Fruit fly (Drosophila melanogaster) whole organism, embryonic: ENCODE data around the gene Dbx.
A peak's percentile ranks its signal among the peaks of the same experiment; 100 is the strongest.

Experiments
- Bgb ChIP-seq: fragments of 200-800 bp; sonication (Bioruptor generic); IDR thresholded peaks from 2 replicates; pipeline ENCODE4 v1.3.6; 2022; ENCODE audit warnings: missing biosample characterization, missing genetic modification characterization; ENCODE audit not compliant: partially characterized antibody
- CG11456 ChIP-seq: fragments of 200-800 bp; sonication (Bioruptor generic); IDR thresholded peaks from 3 replicates; pipeline ENCODE4 v1.3.6; 2022; ENCODE audit warnings: missing biosample characterization, missing genetic modification characterization
- CG11696 ChIP-seq: fragments of 200-800 bp; sonication (Bioruptor generic); IDR thresholded peaks from 2 replicates; pipeline ENCODE4 v1.3.6; 2022; ENCODE audit warnings: missing biosample characterization, missing genetic modification characterization
- CG11723 ChIP-seq: fragments of 200-800 bp; sonication (Bioruptor generic); optimal IDR thresholded peaks from 2 replicates; lab custom pipeline; 2017; ENCODE audit warnings: missing biosample characterization, mild to moderate bottlenecking, missing genetic modification characterization
- CG13123 ChIP-seq: fragments of 200-800 bp; sonication (Bioruptor generic); optimal IDR thresholded peaks from 2 replicates; lab custom pipeline; 2016; ENCODE audit warnings: missing biosample characterization, missing genetic modification characterization
- CG1792 ChIP-seq: fragments of 200-800 bp; sonication (Bioruptor generic); optimal IDR thresholded peaks from 2 replicates; lab custom pipeline; 2016; ENCODE audit warnings: missing biosample characterization, missing genetic modification characterization
- CG18764 ChIP-seq: fragments of 200-800 bp; sonication (Bioruptor generic); optimal IDR thresholded peaks from 3 replicates; lab custom pipeline; 2016; ENCODE audit warnings: missing biosample characterization, missing genetic modification characterization
- CG2199 ChIP-seq: fragments of 200-800 bp; sonication (Bioruptor generic); IDR thresholded peaks from 3 replicates; pipeline ENCODE4 v1.3.6; 2022; ENCODE audit warnings: missing biosample characterization, missing genetic modification characterization
- CG33213 ChIP-seq: fragments of 200-800 bp; sonication (Bioruptor generic); optimal IDR thresholded peaks from 3 replicates; lab custom pipeline; 2016; ENCODE audit warnings: missing biosample characterization, missing genetic modification characterization
- CG3407 ChIP-seq: fragments of 200-800 bp; sonication (Bioruptor generic); optimal IDR thresholded peaks from 2 replicates; lab custom pipeline; 2018; ENCODE audit warnings: missing biosample characterization, mild to moderate bottlenecking, missing genetic modification characterization
- CG43689 ChIP-seq: fragments of 200-800 bp; sonication (Bioruptor generic); IDR thresholded peaks from 2 replicates; pipeline ENCODE4 v1.3.6; 2022; ENCODE audit warnings: missing biosample characterization, missing genetic modification characterization
- CG6683 ChIP-seq: fragments of 200-800 bp; sonication (Bioruptor generic); optimal IDR thresholded peaks from 2 replicates; lab custom pipeline; 2017; ENCODE audit warnings: missing biosample characterization, mild to moderate bottlenecking, missing genetic modification characterization, missing genetic modification reagents
- CG7987 ChIP-seq: fragments of 200-800 bp; sonication (Bioruptor generic); optimal IDR thresholded peaks from 2 replicates; lab custom pipeline; 2018; ENCODE audit warnings: missing biosample characterization, mild to moderate bottlenecking, missing genetic modification characterization, moderate library complexity
- CG9215 ChIP-seq: fragments of 200-800 bp; sonication (Bioruptor generic); IDR thresholded peaks from 2 replicates; pipeline ENCODE4 v1.3.6; 2022; ENCODE audit warnings: missing biosample characterization, missing genetic modification characterization
- CG9609 ChIP-seq: fragments of 200-800 bp; sonication (Bioruptor generic); optimal IDR thresholded peaks from 3 replicates; lab custom pipeline; 2016; ENCODE audit warnings: missing biosample characterization, missing genetic modification characterization
- CG9797 ChIP-seq: fragments of 200-800 bp; sonication (Bioruptor generic); optimal IDR thresholded peaks from 3 replicates; lab custom pipeline; 2018; ENCODE audit warnings: missing biosample characterization, mild to moderate bottlenecking, missing genetic modification characterization
- CrebB ChIP-seq: fragments of 200-800 bp; sonication (Bioruptor generic); optimal IDR thresholded peaks from 3 replicates; lab custom pipeline; 2018; ENCODE audit warnings: missing biosample characterization, mild to moderate bottlenecking, missing genetic modification characterization
- Dbx ChIP-seq: fragments of 200-800 bp; sonication (Bioruptor generic); IDR thresholded peaks from 3 replicates; pipeline ENCODE4 v1.3.6; 2022; ENCODE audit warnings: missing biosample characterization, missing genetic modification characterization
- Deaf1 ChIP-seq: fragments of 200-800 bp; optimal IDR thresholded peaks from 3 replicates; lab custom pipeline; 2019; ENCODE audit warnings: missing biosample characterization, mild to moderate bottlenecking, missing genetic modification characterization, moderate library complexity
- ERR ChIP-seq: fragments of 200-800 bp; sonication (Bioruptor generic); optimal IDR thresholded peaks from 2 replicates; lab custom pipeline; 2016; ENCODE audit warnings: missing biosample characterization, missing genetic modification characterization
- GATAe ChIP-seq: fragments of 200-800 bp; sonication (Bioruptor generic); conservative IDR thresholded peaks from 2 replicates; pipeline ENCODE4 v1.3.6; 2022; ENCODE audit warnings: missing biosample characterization, missing genetic modification characterization
- Gug ChIP-seq: fragments of 200-800 bp; sonication (Bioruptor generic); IDR thresholded peaks from 4 replicates; pipeline ENCODE4 v1.3.6; 2022; ENCODE audit warnings: missing biosample characterization, missing genetic modification characterization
- Hmx ChIP-seq: fragments of 200-800 bp; sonication (Bioruptor generic); optimal IDR thresholded peaks from 2 replicates; lab custom pipeline; 2016; ENCODE audit warnings: missing biosample characterization, missing genetic modification characterization
- Meics ChIP-seq: fragments of 200-800 bp; sonication (Bioruptor generic); optimal IDR thresholded peaks from 2 replicates; lab custom pipeline; 2017; ENCODE audit warnings: missing biosample characterization, mild to moderate bottlenecking, missing genetic modification characterization
- Mes4 ChIP-seq: fragments of 200-800 bp; sonication (Bioruptor generic); optimal IDR thresholded peaks from 2 replicates; lab custom pipeline; 2016; ENCODE audit warnings: missing biosample characterization, missing genetic modification characterization
- NC2α ChIP-seq: fragments of 200-800 bp; sonication (Bioruptor generic); optimal IDR thresholded peaks from 2 replicates; lab custom pipeline; 2016; ENCODE audit warnings: missing biosample characterization, missing genetic modification characterization
- Side ChIP-seq: fragments of 200-800 bp; sonication (Bioruptor generic); optimal IDR thresholded peaks from 2 replicates; lab custom pipeline; 2016; ENCODE audit warnings: missing biosample characterization, missing genetic modification characterization
- Ssrp ChIP-seq: fragments of 200-800 bp; sonication (Bioruptor generic); optimal IDR thresholded peaks from 2 replicates; lab custom pipeline; 2018; ENCODE audit warnings: missing biosample characterization, mild to moderate bottlenecking, missing genetic modification characterization, moderate library complexity
- bsh ChIP-seq, 2 experiments: fragments of 200-800 bp; sonication (Bioruptor generic); optimal IDR thresholded peaks; 2 replicates each; lab custom pipeline; 2017 to 2018; ENCODE audit warnings: mild to moderate bottlenecking in 2 of 2, missing biosample characterization in 2 of 2, missing genetic modification characterization in 2 of 2, moderate library complexity in 1 of 2
- cad ChIP-seq: fragments of >200 bp; optimal IDR thresholded peaks from 2 replicates; lab custom pipeline; 2017; ENCODE audit warnings: missing biosample characterization, missing genetic modification characterization
- crp ChIP-seq, 2 experiments: fragments of 200-800 bp; sonication (Bioruptor generic); optimal IDR thresholded peaks; 2 replicates in 1 of 2; 3 replicates in 1 of 2; lab custom pipeline; 2017; ENCODE audit warnings: missing biosample characterization in 2 of 2, missing genetic modification characterization in 2 of 2, mild to moderate bottlenecking in 1 of 2, moderate library complexity in 1 of 2
- en ChIP-seq: fragments of 200-800 bp; sonication (Bioruptor generic); optimal IDR thresholded peaks from 2 replicates; lab custom pipeline; 2016; ENCODE audit warnings: missing biosample characterization, missing genetic modification characterization
- gsb-n ChIP-seq: fragments of 200-800 bp; sonication (Bioruptor generic); optimal IDR thresholded peaks from 3 replicates; lab custom pipeline; 2018; ENCODE audit warnings: missing biosample characterization, mild to moderate bottlenecking, missing genetic modification characterization
- insv ChIP-seq, 2 experiments: fragments of 200-800 bp; sonication (Bioruptor generic); optimal IDR thresholded peaks; 3 replicates each; lab custom pipeline; 2016 to 2018; ENCODE audit warnings: missing biosample characterization in 2 of 2, missing genetic modification characterization in 2 of 2
- kay ChIP-seq: fragments of 200-800 bp; sonication (Bioruptor generic); optimal IDR thresholded peaks from 2 replicates; lab custom pipeline; 2016; ENCODE audit warnings: missing biosample characterization, missing genetic modification characterization
- kni ChIP-seq: fragments of 200-800 bp; sonication (Bioruptor generic); optimal IDR thresholded peaks from 3 replicates; lab custom pipeline; 2017; ENCODE audit warnings: mild to moderate bottlenecking, missing biosample characterization, missing genetic modification reagents, missing genetic modification characterization
- lab ChIP-seq: fragments of 200-800 bp; sonication (Bioruptor generic); optimal IDR thresholded peaks from 3 replicates; lab custom pipeline; 2017; ENCODE audit warnings: missing biosample characterization, missing genetic modification characterization, mild to moderate bottlenecking, moderate library complexity, missing genetic modification reagents
- lmd ChIP-seq: fragments of 200-800 bp; sonication (Bioruptor generic); IDR thresholded peaks from 2 replicates; pipeline ENCODE4 v1.3.6; 2022; ENCODE audit warnings: missing biosample characterization, missing genetic modification characterization
- mirr ChIP-seq: fragments of 200-800 bp; sonication (Bioruptor generic); optimal IDR thresholded peaks from 3 replicates; lab custom pipeline; 2018; ENCODE audit warnings: missing biosample characterization, mild to moderate bottlenecking, missing genetic modification characterization
- nom ChIP-seq: fragments of 200-800 bp; sonication (Bioruptor generic); optimal IDR thresholded peaks from 2 replicates; lab custom pipeline; 2017; ENCODE audit warnings: missing biosample characterization, missing genetic modification characterization, mild to moderate bottlenecking, moderate library complexity, missing genetic modification reagents
- onecut ChIP-seq: fragments of 200-800 bp; sonication (Bioruptor generic); IDR thresholded peaks from 2 replicates; pipeline ENCODE4 v1.3.6; 2022; ENCODE audit warnings: missing biosample characterization, missing genetic modification characterization
- peb ChIP-seq: fragments of 200-800 bp; sonication (Bioruptor generic); IDR thresholded peaks from 2 replicates; pipeline ENCODE4 v1.3.6; 2022; ENCODE audit warnings: missing biosample characterization, missing genetic modification characterization
- prd ChIP-seq, 3 experiments: fragments of >200 bp in 2 of 3; fragments of 200-800 bp in 1 of 3; sonication (Bioruptor generic) in 1 of 3; optimal IDR thresholded peaks in 2 of 3; IDR thresholded peaks in 1 of 3; 2 replicates in 2 of 3; 3 replicates in 1 of 3; pipeline versions ENCODE4 v1.3.6 to Lab custom; 2017 to 2022; ENCODE audit warnings: missing biosample characterization in 1 of 3, missing genetic modification characterization in 1 of 3
- ranshi ChIP-seq: fragments of 200-800 bp; sonication (Bioruptor generic); IDR thresholded peaks from 2 replicates; pipeline ENCODE4 v1.3.6; 2022; ENCODE audit warnings: missing biosample characterization, missing genetic modification characterization
- rib ChIP-seq: fragments of 200-800 bp; sonication (Bioruptor generic); IDR thresholded peaks from 2 replicates; pipeline ENCODE4 v1.3.6; 2022; ENCODE audit warnings: missing biosample characterization, missing genetic modification characterization
- row ChIP-seq: fragments of 200-800 bp; sonication (Bioruptor generic); IDR thresholded peaks from 3 replicates; pipeline ENCODE4 v1.3.6; 2022; ENCODE audit warnings: missing biosample characterization, missing genetic modification characterization
- sens-2 ChIP-seq: fragments of 200-800 bp; sonication (Bioruptor generic); IDR thresholded peaks from 2 replicates; pipeline ENCODE4 v1.3.6; 2022; ENCODE audit warnings: missing biosample characterization, missing genetic modification characterization
- seq ChIP-seq: fragments of 200-800 bp; sonication (Bioruptor generic); IDR thresholded peaks from 2 replicates; pipeline ENCODE4 v1.3.6; 2022; ENCODE audit warnings: missing biosample characterization, missing genetic modification characterization
- sob ChIP-seq: fragments of 200-800 bp; sonication (Bioruptor generic); IDR thresholded peaks from 2 replicates; pipeline ENCODE4 v1.3.6; 2022; ENCODE audit warnings: missing biosample characterization, missing genetic modification characterization

Gene Dbx

dm6 chr3L:1967452-1968310 is 46.6 kb downstream of the Dbx start (continued):
- TF ChIP-seq cad (GFP tag; lab: Kevin White, UChicago) (no peak), Ssrp (tag; lab: Kevin White, UChicago) (no peak), Deaf1 (tag; lab: Kevin White, UChicago) (peak; percentile 93), CG6683 (GFP tag; lab: Kevin White, UChicago) (no peak), lmd (GFP tag; lab: Robert Waterston, UW) (no peak), CG3407 (GFP tag; lab: Kevin White, UChicago) (no peak), CG11456 (GFP tag; lab: Robert Waterston, UW) (no peak), row (no peak), Meics (GFP tag; lab: Kevin White, UChicago) (no peak), crp (GFP tag; optimal IDR thresholded peaks at IDR 0.05; lab: Kevin White, UChicago) (no peak), onecut (GFP tag; lab: Robert Waterston, UW) (no peak), CG7987 (GFP tag; lab: Kevin White, UChicago) (peak; percentile 74), lab (GFP tag; lab: Kevin White, UChicago) (peak; percentile 51), CG33213 (GFP tag; lab: Kevin White, UChicago) (no peak), ERR (GFP tag; lab: Kevin White, UChicago) (no peak), insv (GFP tag; optimal IDR thresholded peaks at IDR 0.05; lab: Kevin White, UChicago) (no peak), peb (GFP tag; lab: Robert Waterston, UW) (no peak), gsb-n (no peak), CrebB (peak; percentile 4), NC2α (GFP tag; lab: Kevin White, UChicago) (no peak), CG9609 (no peak), Side (GFP tag; lab: Kevin White, UChicago) (no peak), CG11723 (GFP tag; lab: Kevin White, UChicago) (no peak), sob (GFP tag; lab: Robert Waterston, UW) (peak; percentile 17; the same call in 1 of the 2 replicates), CG11696 (GFP tag; lab: Robert Waterston, UW) (0 out of 2 replicates have a peak, but pooled peaks have one; percentile 8), Gug (GFP tag; lab: Robert Waterston, UW) (no peak), GATAe (GFP tag; lab: Robert Waterston, UW) (peak; percentile 38; the same call in 1 of the 2 replicates), rib (no peak), en (GFP tag; lab: Kevin White, UChicago) (no peak), CG43689 (GFP tag; lab: Robert Waterston, UW) (no peak), mirr (GFP tag; lab: Kevin White, UChicago) (peak; percentile 67), ranshi (GFP tag; lab: Robert Waterston, UW) (no peak), sens-2 (peak; percentile 38; the same call in 1 of the 2 replicates), nom (peak; percentile 40), prd (optimal IDR thresholded peaks at IDR 0.05; lab: Kevin White, UChicago) (no peak), prd (GFP tag; IDR thresholded peaks at IDR 0.05; lab: Robert Waterston, UW) (no peak), CG18764 (GFP tag; lab: Kevin White, UChicago) (no peak), Dbx (GFP tag; lab: Robert Waterston, UW) (0 out of 3 replicates have a peak, but pooled peaks have one; percentile 15), Hmx (no peak), seq (GFP tag; lab: Robert Waterston, UW) (no peak), CG9215 (GFP tag; lab: Robert Waterston, UW) (no peak), CG13123 (GFP tag; lab: Kevin White, UChicago) (no peak), CG2199 (GFP tag; lab: Robert Waterston, UW) (0 out of 3 replicates have a peak, but pooled peaks have one; percentile 63), bsh (GFP tag; optimal IDR thresholded peaks at IDR 0.05; lab: Kevin White, UChicago) (peak in 1 of 2 experiments; percentile 5), CG9797 (no peak), kni (no peak), CG1792 (no peak), Mes4 (no peak), Bgb (GFP tag; lab: Robert Waterston, UW) (peak; percentile 36; the same call in 1 of the 2 replicates), kay (GFP tag; lab: Kevin White, UChicago) (no peak)
